Fruit fly (Drosophila melanogaster): ENCODE results near the gene Flacc.

Gene Flacc

DNA sequence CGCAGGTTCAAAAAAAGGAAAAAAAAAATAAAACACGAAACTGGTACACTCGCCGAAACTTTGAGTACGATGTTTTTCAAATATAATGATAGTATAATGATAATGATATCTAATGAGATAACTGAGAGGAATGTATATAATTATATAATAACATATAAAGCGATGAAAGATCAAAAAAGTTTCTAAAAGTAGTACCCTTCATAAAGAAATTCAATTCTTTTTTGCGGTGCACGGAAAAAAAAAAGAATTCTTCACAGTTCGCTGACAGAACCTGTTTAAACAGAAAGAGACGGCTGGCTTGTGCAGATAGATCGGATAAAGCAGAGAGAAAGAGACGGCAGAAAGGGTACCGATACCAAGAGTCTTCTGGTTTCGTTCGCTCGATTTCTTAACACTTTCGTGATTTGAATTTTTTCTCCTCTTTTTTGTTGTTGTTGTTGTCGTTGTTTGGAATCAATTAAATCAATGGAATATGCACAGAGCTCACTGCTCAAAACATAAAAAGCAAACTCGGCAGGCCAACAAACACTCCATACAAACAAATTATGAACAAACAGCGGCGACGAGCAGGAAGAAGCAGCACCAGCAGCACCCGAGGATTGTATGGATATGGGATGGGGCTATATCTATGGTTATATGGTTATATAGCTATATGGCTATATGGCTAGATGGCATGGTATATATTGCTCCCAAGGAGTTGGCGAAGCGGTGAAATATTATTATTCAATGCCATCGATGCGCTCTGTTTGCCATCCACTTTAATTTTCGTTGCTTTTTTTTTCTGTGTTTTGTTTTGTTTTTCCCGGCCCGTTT, 44.9 kb upstream of the Flacc start (continued):
- TF ChIP-seq GATAe (GFP tag; conservative IDR thresholded peaks at IDR 0.05) = no peak
- no peak for TF ChIP-seq MESR4 (GFP tag; optimal IDR thresholded peaks at IDR 0.05)
- TF ChIP-seq Sry-β (GFP tag; optimal IDR thresholded peaks at IDR 0.05) = no peak
- TF ChIP-seq Fer3 (tag; optimal IDR thresholded peaks at IDR 0.05) = no peak
- TF ChIP-seq peb (GFP tag; IDR thresholded peaks at IDR 0.05) = no peak
- no peak for TF ChIP-seq esg (GFP tag; conservative IDR thresholded peaks at IDR 0.05)
- TF ChIP-seq CG15011 (GFP tag; optimal IDR thresholded peaks at IDR 0.05) = no peak
- peak; percentile 47 for TF ChIP-seq trem (tag; optimal IDR thresholded peaks at IDR 0.05)
- TF ChIP-seq sima (GFP tag; optimal IDR thresholded peaks at IDR 0.05) = no peak
- no peak for TF ChIP-seq Myb (GFP tag; optimal IDR thresholded peaks at IDR 0.05)
- TF ChIP-seq CG1647 (GFP tag; optimal IDR thresholded peaks at IDR 0.05) = no peak
- TF ChIP-seq CG3065 (GFP tag; optimal IDR thresholded peaks at IDR 0.05) = peak; percentile 43
- no peak for TF ChIP-seq nerfin-1 (tag; optimal IDR thresholded peaks at IDR 0.05)
- no peak for TF ChIP-seq HmgZ (tag; optimal IDR thresholded peaks at IDR 0.05)
- no peak for TF ChIP-seq usp (GFP tag; optimal IDR thresholded peaks at IDR 0.05)
- TF ChIP-seq CG13775 (GFP tag; optimal IDR thresholded peaks at IDR 0.05) = peak; percentile 61
- TF ChIP-seq CG2199 (GFP tag; IDR thresholded peaks at IDR 0.05) = peak; percentile 96
- no peak; the same call in 1 of the 2 replicates for TF ChIP-seq ranshi (GFP tag; IDR thresholded peaks at IDR 0.05)
- TF ChIP-seq CG8924 (tag; optimal IDR thresholded peaks at IDR 0.05) = peak; percentile 65
- peak; percentile 36 for TF ChIP-seq CG9437 (GFP tag; optimal IDR thresholded peaks at IDR 0.05)
- peak; percentile 4 for TF ChIP-seq CG12299 (tag; optimal IDR thresholded peaks at IDR 0.05)
- TF ChIP-seq CG18476 (GFP tag; optimal IDR thresholded peaks at IDR 0.05) = no peak
- no peak for TF ChIP-seq CG8089 (GFP tag; optimal IDR thresholded peaks at IDR 0.05)
- no peak for TF ChIP-seq ERR (GFP tag; optimal IDR thresholded peaks at IDR 0.05)
- TF ChIP-seq crc (GFP tag; optimal IDR thresholded peaks at IDR 0.05) = no peak
- peak; percentile 41 for TF ChIP-seq Usf (GFP tag; optimal IDR thresholded peaks at IDR 0.05)
- no peak for TF ChIP-seq pan (optimal IDR thresholded peaks at IDR 0.05)
- no peak for TF ChIP-seq pan (GFP tag; optimal IDR thresholded peaks at IDR 0.05 in 1 of 2, IDR thresholded peaks at IDR 0.05 in 1 of 2)
- TF ChIP-seq Dip2 (GFP tag; IDR thresholded peaks at IDR 0.05) = no peak
- peak; percentile 64; the same call in 2 of the 3 replicates for TF ChIP-seq CG17361 (GFP tag; IDR thresholded peaks at IDR 0.05)
- TF ChIP-seq CG14014 (GFP tag; IDR thresholded peaks at IDR 0.05) = no peak
- no peak for TF ChIP-seq NC2β (GFP tag; optimal IDR thresholded peaks at IDR 0.05)
- no peak for TF ChIP-seq CG13624 (GFP tag; optimal IDR thresholded peaks at IDR 0.05)
- no peak for TF ChIP-seq CG5180 (GFP tag; optimal IDR thresholded peaks at IDR 0.05)
- peak; percentile 49 for TF ChIP-seq CG17359 (tag; optimal IDR thresholded peaks at IDR 0.05)
- TF ChIP-seq CG15514 (GFP tag; optimal IDR thresholded peaks at IDR 0.05) = no peak
- no peak for TF ChIP-seq unc-4 (GFP tag; IDR thresholded peaks at IDR 0.05; ENCODE audit: partially characterized antibody)
- TF ChIP-seq CG8290 (GFP tag; optimal IDR thresholded peaks at IDR 0.05) = no peak
- TF ChIP-seq CG8290 (tag; optimal IDR thresholded peaks at IDR 0.05) = no peak
- no peak for TF ChIP-seq MTF-1 (GFP tag; optimal IDR thresholded peaks at IDR 0.05; ENCODE audit: borderline replicate concordance)
- TF ChIP-seq Bgb (GFP tag; IDR thresholded peaks at IDR 0.05; ENCODE audit: partially characterized antibody) = no peak
- no peak for TF ChIP-seq CG31388 (GFP tag; optimal IDR thresholded peaks at IDR 0.05)
- TF ChIP-seq Atf6 (GFP tag; IDR thresholded peaks at IDR 0.05) = 0 out of 2 replicates have a peak, but pooled peaks have one; percentile 26
- no peak for TF ChIP-seq CG11093 (GFP tag; IDR thresholded peaks at IDR 0.05)
- no peak for TF ChIP-seq CG1024 (GFP tag; IDR thresholded peaks at IDR 0.05)
- no peak for TF ChIP-seq pum (GFP tag; optimal IDR thresholded peaks at IDR 0.05)
- peak; percentile 78 for TF ChIP-seq CG18262 (tag; optimal IDR thresholded peaks at IDR 0.05)
- peak; percentile 46 for TF ChIP-seq CG12155 (GFP tag; optimal IDR thresholded peaks at IDR 0.05)
- TF ChIP-seq ash1 (GFP tag; optimal IDR thresholded peaks at IDR 0.05) = no peak
- no peak for TF ChIP-seq scrt (GFP tag; optimal IDR thresholded peaks at IDR 0.05)
